Fruit fly (Drosophila melanogaster) whole organism, embryonic: ENCODE data around the gene CG9933.

Experiments used
- Atf-2 ChIP-seq: fragments of 200-800 bp; sonication (Bioruptor generic); optimal IDR thresholded peaks from 2 replicates; lab custom pipeline; 2016; ENCODE audit warnings: missing biosample characterization, missing genetic modification characterization
- B-H1 ChIP-seq: fragments of 200-800 bp; sonication (Bioruptor generic); IDR thresholded peaks from 3 replicates; pipeline ENCODE4 v1.3.6; 2022; ENCODE audit warnings: missing biosample characterization, missing genetic modification characterization
- CG10959 ChIP-seq: fragments of 200-800 bp; sonication (Bioruptor generic); IDR thresholded peaks from 2 replicates; pipeline ENCODE4 v1.3.6; 2022; ENCODE audit warnings: missing biosample characterization, missing genetic modification characterization
- CG11696 ChIP-seq: fragments of 200-800 bp; sonication (Bioruptor generic); IDR thresholded peaks from 2 replicates; pipeline ENCODE4 v1.3.6; 2022; ENCODE audit warnings: missing biosample characterization, missing genetic modification characterization
- CG11723 ChIP-seq: fragments of 200-800 bp; sonication (Bioruptor generic); optimal IDR thresholded peaks from 2 replicates; lab custom pipeline; 2017; ENCODE audit warnings: missing biosample characterization, mild to moderate bottlenecking, missing genetic modification characterization
- CG13123 ChIP-seq: fragments of 200-800 bp; sonication (Bioruptor generic); optimal IDR thresholded peaks from 2 replicates; lab custom pipeline; 2016; ENCODE audit warnings: missing biosample characterization, missing genetic modification characterization
- CG13424 ChIP-seq: fragments of 200-800 bp; sonication (Bioruptor generic); optimal IDR thresholded peaks from 2 replicates; lab custom pipeline; 2019; ENCODE audit warnings: missing biosample characterization, mild to moderate bottlenecking, missing genetic modification characterization, moderate library complexity
- CG13624 ChIP-seq: fragments of 200-800 bp; sonication (Bioruptor generic); optimal IDR thresholded peaks from 2 replicates; lab custom pipeline; 2016; ENCODE audit warnings: missing biosample characterization, missing genetic modification characterization
- CG13775 ChIP-seq: fragments of 200-800 bp; sonication (Bioruptor generic); optimal IDR thresholded peaks from 3 replicates; lab custom pipeline; 2017; ENCODE audit warnings: missing biosample characterization, mild to moderate bottlenecking, missing genetic modification characterization
- CG14441 ChIP-seq: fragments of 200-800 bp; sonication (Bioruptor generic); IDR thresholded peaks from 2 replicates; pipeline ENCODE4 v1.3.6; 2022; ENCODE audit warnings: missing biosample characterization, missing genetic modification characterization
- CG14710 ChIP-seq: fragments of 200-800 bp; sonication (Bioruptor generic); optimal IDR thresholded peaks from 3 replicates; lab custom pipeline; 2019; ENCODE audit warnings: missing biosample characterization, mild to moderate bottlenecking, missing genetic modification characterization, moderate library complexity
- CG15514 ChIP-seq: fragments of 200-800 bp; sonication (Bioruptor generic); optimal IDR thresholded peaks from 3 replicates; lab custom pipeline; 2017; ENCODE audit warnings: missing biosample characterization, missing genetic modification characterization, mild to moderate bottlenecking, moderate library complexity, missing genetic modification reagents
- CG17612 ChIP-seq: fragments of 200-800 bp; sonication (Bioruptor generic); IDR thresholded peaks from 2 replicates; pipeline ENCODE4 v1.3.6; 2022; ENCODE audit warnings: missing biosample characterization, missing genetic modification characterization
- CG2129 ChIP-seq: fragments of 200-800 bp; sonication (Bioruptor generic); IDR thresholded peaks from 2 replicates; pipeline ENCODE4 v1.3.6; 2022; ENCODE audit warnings: missing biosample characterization, missing genetic modification characterization; ENCODE audit not compliant: partially characterized antibody
- CG2712 ChIP-seq: fragments of 200-800 bp; optimal IDR thresholded peaks from 3 replicates; lab custom pipeline; 2019; ENCODE audit warnings: missing biosample characterization, mild to moderate bottlenecking, missing genetic modification characterization, moderate library complexity
- CG31224 ChIP-seq: fragments of 200-800 bp; sonication (Bioruptor generic); IDR thresholded peaks from 2 replicates; pipeline ENCODE4 v1.3.6; 2022; ENCODE audit warnings: missing biosample characterization, missing genetic modification characterization
- CG31388 ChIP-seq: fragments of 200-800 bp; sonication (Bioruptor generic); optimal IDR thresholded peaks from 2 replicates; lab custom pipeline; 2016; ENCODE audit warnings: missing biosample characterization, missing genetic modification characterization
- CG33557 ChIP-seq: fragments of 200-800 bp; sonication (Bioruptor generic); optimal IDR thresholded peaks from 2 replicates; lab custom pipeline; 2019; ENCODE audit warnings: missing biosample characterization, mild to moderate bottlenecking, missing genetic modification characterization, moderate library complexity
- CG34376 ChIP-seq: fragments of 200-800 bp; sonication (Bioruptor generic); optimal IDR thresholded peaks from 2 replicates; lab custom pipeline; 2018; ENCODE audit warnings: missing biosample characterization, mild to moderate bottlenecking, missing genetic modification characterization
- CG4360 ChIP-seq: fragments of 200-800 bp; sonication (Bioruptor generic); IDR thresholded peaks from 2 replicates; pipeline ENCODE4 v1.3.6; 2022; ENCODE audit warnings: missing biosample characterization, missing genetic modification characterization
- CG7839 ChIP-seq: fragments of 200-800 bp; sonication (Bioruptor generic); optimal IDR thresholded peaks from 3 replicates; lab custom pipeline; 2018; ENCODE audit warnings: missing biosample characterization, mild to moderate bottlenecking, missing genetic modification characterization, moderate library complexity
- CG8290 ChIP-seq, 3 experiments: fragments of 200-800 bp; sonication (Bioruptor generic); optimal IDR thresholded peaks; 2 replicates each; lab custom pipeline; 2016 to 2019; ENCODE audit warnings: missing biosample characterization in 3 of 3, missing genetic modification characterization in 3 of 3, mild to moderate bottlenecking in 2 of 3, moderate library complexity in 1 of 3
- CG8359 ChIP-seq: fragments of 200-800 bp; sonication (Bioruptor generic); optimal IDR thresholded peaks from 2 replicates; lab custom pipeline; 2017; ENCODE audit warnings: missing biosample characterization, mild to moderate bottlenecking, missing genetic modification characterization, borderline replicate concordance
- Dll ChIP-seq: fragments of 200-800 bp; sonication (Bioruptor generic); IDR thresholded peaks from 4 replicates; pipeline ENCODE4 v1.3.6; 2022; ENCODE audit warnings: missing biosample characterization, missing genetic modification characterization; ENCODE audit not compliant: partially characterized antibody
- Doc3 ChIP-seq: fragments of 200-800 bp; sonication (Bioruptor generic); IDR thresholded peaks from 3 replicates; pipeline ENCODE4 v1.3.6; 2022; ENCODE audit warnings: missing biosample characterization, missing genetic modification characterization; ENCODE audit not compliant: partially characterized antibody
- Mad ChIP-seq: fragments of 200-800 bp; sonication (Bioruptor generic); optimal IDR thresholded peaks from 2 replicates; lab custom pipeline; 2016; ENCODE audit warnings: missing biosample characterization, missing genetic modification characterization
- NK7.1 ChIP-seq: fragments of 200-800 bp; sonication (Bioruptor generic); optimal IDR thresholded peaks from 3 replicates; lab custom pipeline; 2016; ENCODE audit warnings: missing biosample characterization, missing genetic modification characterization
- Optix ChIP-seq: fragments of 200-800 bp; sonication (Bioruptor generic); IDR thresholded peaks from 3 replicates; pipeline ENCODE4 v1.3.6; 2022; ENCODE audit warnings: missing biosample characterization, missing genetic modification characterization
- Ptx1 ChIP-seq: fragments of 200-800 bp; sonication (Bioruptor generic); IDR thresholded peaks from 2 replicates; pipeline ENCODE4 v1.3.6; 2022; ENCODE audit warnings: missing biosample characterization, missing genetic modification characterization
- Sox102F ChIP-seq: fragments of 200-800 bp; sonication (Bioruptor generic); optimal IDR thresholded peaks from 2 replicates; lab custom pipeline; 2018; ENCODE audit warnings: missing biosample characterization, mild to moderate bottlenecking, missing genetic modification characterization, moderate library complexity
- Sry-β ChIP-seq: fragments of 200-800 bp; sonication (Bioruptor generic); optimal IDR thresholded peaks from 2 replicates; lab custom pipeline; 2018; ENCODE audit warnings: missing biosample characterization, mild to moderate bottlenecking, missing genetic modification characterization, moderate library complexity
- Usf ChIP-seq: fragments of 200-800 bp; sonication (Bioruptor generic); optimal IDR thresholded peaks from 2 replicates; lab custom pipeline; 2017; ENCODE audit warnings: missing genotype, missing biosample characterization, missing genetic modification characterization
- Xrp1 ChIP-seq: fragments of 200-800 bp; sonication (Bioruptor generic); IDR thresholded peaks from 2 replicates; pipeline ENCODE4 v1.3.6; 2022; ENCODE audit warnings: missing biosample characterization, missing genetic modification characterization
- bbx ChIP-seq: fragments of 200-800 bp; sonication (Bioruptor generic); IDR thresholded peaks from 2 replicates; pipeline ENCODE4 v1.3.6; 2022; ENCODE audit warnings: missing biosample characterization, missing genetic modification characterization; ENCODE audit not compliant: partially characterized antibody
- bcd ChIP-seq: fragments of 200-800 bp; sonication (Bioruptor generic); optimal IDR thresholded peaks from 2 replicates; lab custom pipeline; 2017; ENCODE audit warnings: missing biosample characterization, mild to moderate bottlenecking, missing genetic modification characterization
- crp ChIP-seq, 2 experiments: fragments of 200-800 bp; sonication (Bioruptor generic); optimal IDR thresholded peaks; 2 replicates in 1 of 2; 3 replicates in 1 of 2; lab custom pipeline; 2017; ENCODE audit warnings: missing biosample characterization in 2 of 2, missing genetic modification characterization in 2 of 2, mild to moderate bottlenecking in 1 of 2, moderate library complexity in 1 of 2
- fru ChIP-seq: fragments of >200 bp; optimal IDR thresholded peaks from 2 replicates; lab custom pipeline; 2017
- gfzf ChIP-seq: fragments of 200-800 bp; sonication (Bioruptor generic); optimal IDR thresholded peaks from 2 replicates; lab custom pipeline; 2016; ENCODE audit warnings: missing biosample characterization, mild to moderate bottlenecking, missing genetic modification characterization, moderate library complexity
- gsb-n ChIP-seq: fragments of 200-800 bp; sonication (Bioruptor generic); optimal IDR thresholded peaks from 3 replicates; lab custom pipeline; 2018; ENCODE audit warnings: missing biosample characterization, mild to moderate bottlenecking, missing genetic modification characterization
- hb ChIP-seq: fragments of 200-800 bp; sonication (Bioruptor generic); IDR thresholded peaks from 3 replicates; pipeline ENCODE4 v1.3.6; 2022; ENCODE audit warnings: missing biosample characterization, missing genetic modification characterization; ENCODE audit not compliant: partially characterized antibody
- klu ChIP-seq: fragments of 200-800 bp; sonication (Bioruptor generic); IDR thresholded peaks from 2 replicates; pipeline ENCODE4 v1.3.6; 2022; ENCODE audit warnings: missing biosample characterization, missing genetic modification characterization
- oc ChIP-seq: fragments of 200-800 bp; sonication (Bioruptor generic); optimal IDR thresholded peaks from 2 replicates; lab custom pipeline; 2018; ENCODE audit warnings: missing biosample characterization, mild to moderate bottlenecking, missing genetic modification characterization, moderate library complexity
- otp ChIP-seq: fragments of 200-800 bp; sonication (Bioruptor generic); IDR thresholded peaks from 3 replicates; pipeline ENCODE4, ENCODE4 v1.3.6; 2022; ENCODE audit warnings: missing biosample characterization, missing genetic modification characterization
- pb ChIP-seq: fragments of 200-800 bp; sonication (Bioruptor generic); optimal IDR thresholded peaks from 3 replicates; lab custom pipeline; 2016; ENCODE audit warnings: missing biosample characterization, missing genetic modification characterization
- peb ChIP-seq: fragments of 200-800 bp; sonication (Bioruptor generic); IDR thresholded peaks from 2 replicates; pipeline ENCODE4 v1.3.6; 2022; ENCODE audit warnings: missing biosample characterization, missing genetic modification characterization
- sd ChIP-seq: fragments of 200-800 bp; sonication (Bioruptor generic); optimal IDR thresholded peaks from 3 replicates; lab custom pipeline; 2018; ENCODE audit warnings: missing biosample characterization, mild to moderate bottlenecking, missing genetic modification characterization, moderate library complexity
- sima ChIP-seq: fragments of 200-800 bp; sonication (Bioruptor generic); optimal IDR thresholded peaks from 2 replicates; lab custom pipeline; 2016; ENCODE audit warnings: missing biosample characterization, missing genetic modification characterization
- tx ChIP-seq: fragments of 200-800 bp; sonication (Bioruptor generic); optimal IDR thresholded peaks from 2 replicates; lab custom pipeline; 2016; ENCODE audit warnings: missing biosample characterization, missing genetic modification characterization
- zen2 ChIP-seq: fragments of 200-800 bp; sonication (Bioruptor generic); IDR thresholded peaks from 3 replicates; pipeline ENCODE4 v1.3.6; 2022; ENCODE audit warnings: missing biosample characterization, missing genetic modification characterization; ENCODE audit not compliant: partially characterized antibody

The CG9933 gene

DNA sequence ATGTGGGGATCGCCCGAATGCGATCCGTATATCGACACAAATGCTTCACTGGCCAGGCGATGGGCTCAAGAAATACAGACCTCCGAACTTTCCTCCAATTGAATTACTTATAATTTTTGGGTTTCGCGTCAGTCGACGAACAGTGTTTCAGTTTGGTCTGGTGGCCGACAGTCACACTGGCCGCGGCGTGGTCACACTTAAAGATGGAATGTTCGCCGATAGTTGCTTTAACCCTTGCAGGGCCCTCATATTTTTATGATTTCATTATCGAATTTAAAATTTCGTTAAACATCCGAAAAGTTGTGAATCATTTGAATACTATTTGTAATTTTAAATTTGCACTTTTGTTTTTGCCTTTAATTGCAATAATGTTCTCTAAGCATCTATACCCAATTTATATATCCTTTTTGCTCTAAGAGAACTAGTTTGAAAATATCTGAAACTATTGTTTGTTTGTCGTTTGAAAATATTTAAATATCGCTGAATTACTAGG, 2.1 kb downstream of the CG9933 start, which contains the start of gene Ube4B (continued):
- TF ChIP-seq CG11696 (GFP tag; lab: Robert Waterston, UW) (no peak), crp (GFP tag; optimal IDR thresholded peaks at IDR 0.05; lab: Kevin White, UChicago) (peak in 1 of 2 experiments; percentile 8), CG7839 (tag; lab: Kevin White, UChicago) (no peak), otp (GFP tag; lab: Robert Waterston, UW) (0 out of 3 replicates have a peak, but pooled peaks have one; percentile 20), CG17612 (no peak), CG34376 (GFP tag; lab: Kevin White, UChicago) (peak; percentile 51), Sox102F (no peak), CG15514 (peak; percentile 78), Ptx1 (GFP tag; lab: Robert Waterston, UW) (no peak; the same call in 1 of the 2 replicates), NK7.1 (peak; percentile 54), CG14441 (GFP tag; lab: Robert Waterston, UW) (peak; percentile 58; the same call in 1 of the 2 replicates), gsb-n (no peak), CG13624 (GFP tag; lab: Kevin White, UChicago) (peak; percentile 86), CG8359 (GFP tag; lab: Kevin White, UChicago) (no peak), CG31224 (GFP tag; lab: Robert Waterston, UW) (peak; percentile 28; the same call in 1 of the 2 replicates), CG33557 (GFP tag; lab: Kevin White, UChicago) (no peak), gfzf (GFP tag; lab: Kevin White, UChicago) (peak; percentile 93), CG4360 (no peak), Usf (GFP tag; lab: Kevin White, UChicago) (no peak), zen2 (peak; percentile 47; the same call in 1 of the 3 replicates), Sry-β (GFP tag; lab: Kevin White, UChicago) (peak; percentile 25), Xrp1 (GFP tag; lab: Robert Waterston, UW) (peak; percentile 63; the same call in 1 of the 2 replicates), CG2129 (GFP tag; lab: Robert Waterston, UW) (peak; percentile 79), peb (GFP tag; lab: Robert Waterston, UW) (0 out of 2 replicates have a peak, but pooled peaks have one; percentile 7), tx (peak; percentile 56), CG2712 (tag; lab: Kevin White, UChicago) (no peak), Optix (GFP tag; lab: Robert Waterston, UW) (0 out of 3 replicates have a peak, but pooled peaks have one; percentile 6), B-H1 (GFP tag; lab: Robert Waterston, UW) (no peak), CG14710 (peak; percentile 97), CG8290 (GFP tag; optimal IDR thresholded peaks at IDR 0.05; lab: Kevin White, UChicago) (no peak), CG8290 (tag; optimal IDR thresholded peaks at IDR 0.05; lab: Kevin White, UChicago) (no peak), klu (GFP tag; lab: Robert Waterston, UW) (peak; percentile 28; the same call in 1 of the 2 replicates), CG13123 (GFP tag; lab: Kevin White, UChicago) (no peak), pb (peak; percentile 20), CG10959 (GFP tag; lab: Robert Waterston, UW) (peak; percentile 99), fru (lab: Kevin White, UChicago) (no peak), hb (GFP tag; lab: Robert Waterston, UW) (peak; percentile 82), bcd (no peak), Doc3 (peak; percentile 71), CG11723 (GFP tag; lab: Kevin White, UChicago) (no peak), sima (GFP tag; lab: Kevin White, UChicago) (no peak), CG13775 (GFP tag; lab: Kevin White, UChicago) (peak; percentile 48), oc (tag; lab: Kevin White, UChicago) (no peak), CG31388 (GFP tag; lab: Kevin White, UChicago) (no peak), Mad (GFP tag; lab: Kevin White, UChicago) (peak; percentile 63), CG13424 (tag; lab: Kevin White, UChicago) (peak; percentile 70), Atf-2 (GFP tag; lab: Kevin White, UChicago) (no peak), bbx (GFP tag; lab: Robert Waterston, UW) (peak; percentile 86), sd (tag; lab: Kevin White, UChicago) (no peak), Dll (GFP tag; lab: Robert Waterston, UW) (peak; percentile 84)
